Worm (Caenorhabditis elegans): ENCODE results near the gene F39H12.3.

DNA sequence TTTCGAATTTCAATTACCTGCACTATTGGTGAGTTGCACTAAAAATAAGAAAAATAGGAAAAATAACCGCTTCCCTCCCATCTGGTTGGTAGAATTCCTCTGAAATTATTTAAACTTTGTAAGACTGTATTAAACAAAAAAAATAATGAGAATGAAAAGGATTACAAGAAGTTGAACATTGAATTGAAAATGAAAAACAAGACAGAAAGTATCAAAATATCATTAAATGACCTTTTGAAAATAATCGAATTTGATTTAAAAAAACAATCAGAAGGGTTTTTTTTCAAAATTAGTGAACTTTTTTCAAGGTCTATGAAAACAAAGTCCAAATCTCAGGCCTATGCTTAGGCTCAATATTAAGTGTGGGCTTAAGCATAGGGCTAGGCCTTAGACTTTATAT lies 10.1 kb upstream of the F39H12.3 start, which contains the start of gene igcm-1:
- TF ChIP-seq flt-1 (GFP tag; IDR thresholded peaks at IDR 0.05) (no peak), pes-1 (GFP tag; IDR thresholded peaks at IDR 0.05) (no peak), hnd-1 (tag; optimal IDR thresholded peaks at IDR 0.05) (no peak), hmbx-1 (tag; optimal IDR thresholded peaks at IDR 0.05) (no peak), tbx-11 (GFP tag; IDR thresholded peaks at IDR 0.05) (no peak), hmg-4 (GFP tag; optimal IDR thresholded peaks at IDR 0.05) (no peak), ceh-13 (GFP tag; optimal IDR thresholded peaks at IDR 0.05) (no peak), ama-1 (optimal IDR thresholded peaks at IDR 0.05) (no peak), F13C5.2 (tag; optimal IDR thresholded peaks at IDR 0.05) (no peak), tbx-37 (GFP tag; conservative IDR thresholded peaks at IDR 0.05) (no peak), scrt-1 (GFP tag; IDR thresholded peaks at IDR 0.05) (no peak)
